Worm (Caenorhabditis elegans): ENCODE data around the gene F02C9.1.

The F02C9.1 gene

ce11 chrV:3166260-3166659, 27.8 kb downstream of the F02C9.1 start, which contains the start of gene C36C5.4:
Gene C36C5.4, plus strand, starts transcription at chrV:3166560.
- no peak for TF ChIP-seq hlh-1 (tag; optimal IDR thresholded peaks at IDR 0.05)
- no peak for TF ChIP-seq ces-1 (GFP tag; optimal IDR thresholded peaks at IDR 0.05)
- TF ChIP-seq unc-120 (tag; optimal IDR thresholded peaks at IDR 0.05; ENCODE audit: poor library complexity, severe bottlenecking) = no peak
- TF ChIP-seq mab-5 (tag; optimal IDR thresholded peaks at IDR 0.05) = no peak
- TF ChIP-seq lin-13 (tag; optimal IDR thresholded peaks at IDR 0.05) = no peak
- TF ChIP-seq flh-1 (GFP tag; optimal IDR thresholded peaks at IDR 0.05) = no peak
- no peak for TF ChIP-seq ceh-83 (GFP tag; optimal IDR thresholded peaks at IDR 0.05)
- TF ChIP-seq nhr-28 (tag; optimal IDR thresholded peaks at IDR 0.05) = no peak
- no peak for TF ChIP-seq cnd-1 (tag; optimal IDR thresholded peaks at IDR 0.05)
- no peak for TF ChIP-seq unc-39 (tag; optimal IDR thresholded peaks at IDR 0.05)

DNA sequence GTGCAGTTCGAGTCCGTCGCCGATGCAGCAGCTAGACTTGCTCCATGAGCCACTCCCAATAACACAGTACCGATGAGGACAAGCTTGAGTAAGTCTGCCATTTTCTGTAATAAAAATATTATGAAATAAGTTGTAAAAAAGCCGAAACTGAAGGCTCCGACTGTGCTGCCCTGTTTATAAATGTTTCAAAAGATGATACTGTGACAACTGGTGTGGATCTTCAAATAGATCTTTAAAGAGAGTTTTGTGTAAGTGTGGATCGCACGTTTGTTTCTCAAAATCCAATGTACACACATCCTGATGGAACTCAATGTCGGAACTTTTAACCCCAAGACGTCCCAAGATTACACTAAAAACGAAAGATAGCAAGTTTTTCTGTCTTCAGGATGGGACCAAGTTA, 30.1 kb downstream of the F02C9.1 start, which contains the start of gene C36C5.15:
Gene C36C5.15, minus strand, starts transcription at position 101 of the 400 bp plus-strand sequence.
- no peak for TF ChIP-seq lsy-2 (tag; optimal IDR thresholded peaks at IDR 0.05)
- no peak for TF ChIP-seq ztf-11 (tag; optimal IDR thresholded peaks at IDR 0.05)
- no peak for TF ChIP-seq nhr-12 (tag; optimal IDR thresholded peaks at IDR 0.05)
- TF ChIP-seq unc-62 (GFP tag; optimal IDR thresholded peaks at IDR 0.05) = no peak
- TF ChIP-seq nhr-76 (tag; optimal IDR thresholded peaks at IDR 0.05) = no peak
- TF ChIP-seq sptf-1 (tag; optimal IDR thresholded peaks at IDR 0.05) = no peak
- TF ChIP-seq blmp-1 (tag; optimal IDR thresholded peaks at IDR 0.05) = no peak
- no peak for TF ChIP-seq sem-2 (GFP tag; optimal IDR thresholded peaks at IDR 0.05)
- no peak for TF ChIP-seq mab-5 (tag; optimal IDR thresholded peaks at IDR 0.05)
- no peak for TF ChIP-seq elt-3 (tag; optimal IDR thresholded peaks at IDR 0.05)
- no peak for TF ChIP-seq lin-13 (tag; optimal IDR thresholded peaks at IDR 0.05)

ce11 chrV:3169838-3170237, 31.3 kb downstream of the F02C9.1 start, which contains the start of gene srbc-6:
Gene srbc-6, plus strand, starts transcription at chrV:3170138.
- no peak for TF ChIP-seq lin-13 (tag; optimal IDR thresholded peaks at IDR 0.05)
- no peak for TF ChIP-seq ztf-11 (tag; optimal IDR thresholded peaks at IDR 0.05)
- TF ChIP-seq elt-3 (tag; optimal IDR thresholded peaks at IDR 0.05) = no peak
- TF ChIP-seq nhr-76 (tag; optimal IDR thresholded peaks at IDR 0.05) = no peak
- no peak for TF ChIP-seq M03D4.4 (tag; optimal IDR thresholded peaks at IDR 0.05)
- no peak for TF ChIP-seq mls-2 (tag; optimal IDR thresholded peaks at IDR 0.05)
- TF ChIP-seq zip-8 (tag; optimal IDR thresholded peaks at IDR 0.05) = no peak
- no peak for TF ChIP-seq sem-2 (GFP tag; optimal IDR thresholded peaks at IDR 0.05)
- no peak for TF ChIP-seq blmp-1 (tag; optimal IDR thresholded peaks at IDR 0.05)
- no peak for TF ChIP-seq nhr-28 (tag; optimal IDR thresholded peaks at IDR 0.05)
- TF ChIP-seq drap-1 (GFP tag; optimal IDR thresholded peaks at IDR 0.05) = no peak
- no peak for TF ChIP-seq ceh-83 (GFP tag; optimal IDR thresholded peaks at IDR 0.05)
- TF ChIP-seq ceh-39 (tag; optimal IDR thresholded peaks at IDR 0.05) = no peak
- TF ChIP-seq elt-1 (tag; optimal IDR thresholded peaks at IDR 0.05; ENCODE audit: borderline replicate concordance, insufficient read depth) = no peak
- TF ChIP-seq nhr-2 (tag; optimal IDR thresholded peaks at IDR 0.05) = no peak
- no peak for TF ChIP-seq nhr-12 (tag; optimal IDR thresholded peaks at IDR 0.05)
- TF ChIP-seq nhr-237 (tag; optimal IDR thresholded peaks at IDR 0.05) = no peak

- TF ChIP-seq ces-1 (GFP tag; optimal IDR thresholded peaks at IDR 0.05) = no peak
- no peak for TF ChIP-seq ceh-83 (GFP tag; optimal IDR thresholded peaks at IDR 0.05)
- TF ChIP-seq pha-4 (tag; optimal IDR thresholded peaks at IDR 0.05) = no peak
- TF ChIP-seq mab-5 (tag; optimal IDR thresholded peaks at IDR 0.05) = no peak
- TF ChIP-seq ceh-43 (GFP tag; optimal IDR thresholded peaks at IDR 0.05) = no peak
- TF ChIP-seq zip-8 (tag; optimal IDR thresholded peaks at IDR 0.05) = no peak
- TF ChIP-seq unc-39 (tag; optimal IDR thresholded peaks at IDR 0.05) = no peak
- TF ChIP-seq hlh-1 (tag; optimal IDR thresholded peaks at IDR 0.05) = no peak
- TF ChIP-seq snpc-4 (tag; optimal IDR thresholded peaks at IDR 0.05) = no peak
- TF ChIP-seq nhr-237 (tag; optimal IDR thresholded peaks at IDR 0.05) = no peak
- TF ChIP-seq sem-2 (GFP tag; optimal IDR thresholded peaks at IDR 0.05) = no peak
- no peak for TF ChIP-seq nhr-76 (tag; optimal IDR thresholded peaks at IDR 0.05)
- no peak for TF ChIP-seq lin-13 (tag; optimal IDR thresholded peaks at IDR 0.05)
- no peak for TF ChIP-seq elt-3 (tag; optimal IDR thresholded peaks at IDR 0.05)
- TF ChIP-seq tbx-8 (GFP tag; optimal IDR thresholded peaks at IDR 0.05) = no peak
Measured at ce11 chrV:3171625-3172024, 33.1 kb downstream of the F02C9.1 start.

DNA sequence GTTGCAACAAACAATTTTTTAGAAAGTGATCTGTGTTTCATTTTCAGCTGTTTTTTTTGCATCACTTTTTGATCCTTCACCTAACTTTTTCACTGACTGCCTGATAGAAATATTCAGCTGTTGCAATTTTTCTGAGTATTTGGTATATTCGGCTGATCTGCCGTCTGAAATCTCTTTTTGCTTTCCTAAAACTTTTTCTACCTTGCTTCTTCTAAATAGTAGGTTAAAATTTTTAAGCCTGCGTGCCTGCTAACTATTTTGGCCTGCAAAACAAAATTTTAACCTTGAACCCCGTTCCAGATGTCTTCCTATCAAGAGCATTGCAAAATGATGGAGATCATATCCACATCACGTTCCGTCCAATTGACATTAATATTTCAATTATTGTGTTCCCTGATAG, 37.7 kb downstream of the F02C9.1 start, which contains the start of gene srab-8:
Gene srab-8, plus strand, starts transcription at position 301 of the 400 bp plus-strand sequence.
- no peak for TF ChIP-seq nhr-237 (tag; optimal IDR thresholded peaks at IDR 0.05)
- no peak for TF ChIP-seq tbx-8 (GFP tag; optimal IDR thresholded peaks at IDR 0.05)

Data from whole organism, mixed stage, embryonic.